Worm (Caenorhabditis elegans): ENCODE measurements around the gene odr-1.

Gene odr-1

DNA sequence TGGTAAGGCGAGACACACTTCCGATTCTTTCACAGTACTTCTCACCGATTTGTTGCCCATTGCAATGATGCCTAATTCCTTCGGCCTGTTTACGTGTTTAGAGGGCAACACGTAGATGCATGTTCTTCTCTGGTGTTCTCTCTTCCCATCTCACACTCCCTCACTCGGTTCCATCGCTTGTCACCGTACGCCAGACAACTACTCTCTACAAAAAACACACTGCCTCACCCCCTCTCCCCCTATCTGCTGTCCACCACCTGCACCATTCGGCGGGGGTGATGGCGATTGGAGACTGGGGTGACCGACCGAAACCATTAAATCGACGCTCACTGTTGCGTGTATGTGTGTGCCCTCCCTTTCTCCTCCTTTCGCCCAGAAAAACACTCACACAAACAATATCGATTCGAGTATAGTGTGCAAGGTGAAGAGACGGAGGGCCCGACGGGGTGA lies 33.1 kb upstream of the odr-1 start:
- TF ChIP-seq rnt-1 (tag; optimal IDR thresholded peaks at IDR 0.05) = peak; percentile 57
- TF ChIP-seq madf-2 (tag; optimal IDR thresholded peaks at IDR 0.05) = peak; percentile 34
- TF ChIP-seq ceh-14 (tag; optimal IDR thresholded peaks at IDR 0.05) = peak; percentile 2
- peak; percentile 46 for TF ChIP-seq hlh-30 (tag; optimal IDR thresholded peaks at IDR 0.05; ENCODE audit: insufficient read depth)
- TF ChIP-seq ceh-34 (tag; optimal IDR thresholded peaks at IDR 0.05) = peak; percentile 43
- TF ChIP-seq ceh-6 (GFP tag; optimal IDR thresholded peaks at IDR 0.05) = peak; percentile 44
- TF ChIP-seq elt-2 (tag; optimal IDR thresholded peaks at IDR 0.05) = peak; percentile 20
- peak; percentile 70 for TF ChIP-seq nfya-1 (tag; optimal IDR thresholded peaks at IDR 0.05)
- TF ChIP-seq Y22D7AL.16 (tag; optimal IDR thresholded peaks at IDR 0.05) = no peak
- no peak for TF ChIP-seq pha-2 (tag; optimal IDR thresholded peaks at IDR 0.05)
- peak; percentile 37 for TF ChIP-seq ceh-2 (tag; optimal IDR thresholded peaks at IDR 0.05)
- peak; percentile 73 for TF ChIP-seq ceh-31 (tag; optimal IDR thresholded peaks at IDR 0.05)
- TF ChIP-seq zip-5 (tag; optimal IDR thresholded peaks at IDR 0.05) = no peak
- TF ChIP-seq hlh-13 (GFP tag; optimal IDR thresholded peaks at IDR 0.05) = no peak
- peak; percentile 70 for TF ChIP-seq hlh-6 (tag; optimal IDR thresholded peaks at IDR 0.05)
- no peak for TF ChIP-seq pqm-1 (tag; optimal IDR thresholded peaks at IDR 0.05)
- TF ChIP-seq F13H6.1 (tag; optimal IDR thresholded peaks at IDR 0.05) = peak; percentile 23
- TF ChIP-seq sox-4 (tag; optimal IDR thresholded peaks at IDR 0.05) = peak; percentile 25
- peak; percentile 25 for TF ChIP-seq nhr-232 (tag; optimal IDR thresholded peaks at IDR 0.05)
- peak; percentile 55 for TF ChIP-seq ceh-48 (tag; optimal IDR thresholded peaks at IDR 0.05)
- peak; percentile 47 for TF ChIP-seq hlh-8 (tag; optimal IDR thresholded peaks at IDR 0.05)
- TF ChIP-seq K09A11.1 (tag; optimal IDR thresholded peaks at IDR 0.05; ENCODE audit: insufficient read depth) = no peak
- TF ChIP-seq T23F11.4 (GFP tag; optimal IDR thresholded peaks at IDR 0.05) = peak; percentile 54
- TF ChIP-seq sox-2 (GFP tag; IDR thresholded peaks at IDR 0.05) = no peak; the same call in 1 of the 2 replicates
- no peak for TF ChIP-seq syd-9 (tag; optimal IDR thresholded peaks at IDR 0.05)
- TF ChIP-seq C08G9.2 (tag; optimal IDR thresholded peaks at IDR 0.05) = peak; percentile 27
- peak; percentile 52 for TF ChIP-seq ceh-22 (tag; optimal IDR thresholded peaks at IDR 0.05)
- TF ChIP-seq ceh-45 (GFP tag; IDR thresholded peaks at IDR 0.05) = no peak
- TF ChIP-seq ceh-30 (tag; optimal IDR thresholded peaks at IDR 0.05) = no peak
- no peak for TF ChIP-seq hlh-15 (tag; optimal IDR thresholded peaks at IDR 0.05)
- peak; percentile 52 for TF ChIP-seq pros-1 (tag; optimal IDR thresholded peaks at IDR 0.05)
- peak; percentile 86 for TF ChIP-seq tbx-2 (tag; optimal IDR thresholded peaks at IDR 0.05)
- TF ChIP-seq ztf-16 (tag; optimal IDR thresholded peaks at IDR 0.05) = no peak
- TF ChIP-seq ref-2 (tag; optimal IDR thresholded peaks at IDR 0.05) = peak; percentile 90
- TF ChIP-seq sdc-2 (tag; optimal IDR thresholded peaks at IDR 0.05) = peak; percentile 82
- peak; percentile 16 for TF ChIP-seq eyg-1 (tag; optimal IDR thresholded peaks at IDR 0.05)
- TF ChIP-seq pat-9 (tag; optimal IDR thresholded peaks at IDR 0.05) = no peak
- no peak for TF ChIP-seq pax-1 (tag; optimal IDR thresholded peaks at IDR 0.05)
- peak; percentile 61 for TF ChIP-seq ceh-18 (tag; optimal IDR thresholded peaks at IDR 0.05)
- no peak for TF ChIP-seq unc-3 (GFP tag; conservative IDR thresholded peaks at IDR 0.05)
- no peak for TF ChIP-seq unc-3 (tag; optimal IDR thresholded peaks at IDR 0.05)

DNA sequence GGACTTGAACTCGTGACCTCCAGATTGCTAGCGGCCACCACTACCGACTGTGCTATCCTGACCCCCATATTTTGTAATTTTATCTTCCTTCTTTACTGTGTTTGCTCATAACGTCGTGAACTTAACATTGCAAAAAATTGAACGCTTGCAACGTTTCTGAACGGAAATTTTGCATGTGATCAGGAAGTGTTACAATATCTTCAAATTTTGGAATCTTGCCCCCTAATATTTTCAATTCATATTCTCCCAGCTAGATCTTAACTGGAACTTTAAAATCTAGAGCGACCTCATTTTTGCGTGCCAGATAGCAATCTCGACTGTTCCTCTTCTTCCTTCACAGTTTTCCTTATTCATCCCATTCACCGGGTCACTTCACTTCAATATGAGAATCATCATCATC lies 31.0 kb upstream of the odr-1 start, which contains the start of gene F54B11.10:
F54B11.10 (plus strand) TSS at position 301 of the 400 bp plus-strand sequence.
- TF ChIP-seq fkh-6 (tag; optimal IDR thresholded peaks at IDR 0.05) = no peak

DNA sequence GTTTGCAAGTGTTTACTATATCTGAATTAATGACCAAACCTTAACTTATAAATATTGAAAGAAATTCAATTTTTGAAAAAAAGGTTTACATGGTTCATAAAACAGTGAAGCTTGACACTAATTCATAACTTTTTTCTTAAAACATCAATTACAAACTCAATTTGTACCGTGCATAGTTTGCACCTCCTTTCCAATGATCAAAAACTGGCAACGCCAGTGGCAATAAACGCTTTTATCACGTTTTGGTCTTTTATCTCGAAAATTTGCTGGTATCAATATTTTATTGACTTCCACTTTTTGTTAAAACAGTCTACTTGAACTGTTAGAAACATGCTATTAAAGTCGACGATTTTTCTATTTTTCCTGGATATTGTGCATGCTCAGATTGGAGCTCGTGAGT lies 27.7 kb upstream of the odr-1 start, which contains the start of gene F54B11.11:
F54B11.11 (plus strand) TSS at position 301 of the 400 bp plus-strand sequence.
- TF ChIP-seq elt-2 (tag; optimal IDR thresholded peaks at IDR 0.05) = no peak
- no peak for TF ChIP-seq eyg-1 (tag; optimal IDR thresholded peaks at IDR 0.05)
- no peak for TF ChIP-seq ceh-24 (tag; optimal IDR thresholded peaks at IDR 0.05)
- no peak for TF ChIP-seq C08G9.2 (tag; optimal IDR thresholded peaks at IDR 0.05)
- no peak for TF ChIP-seq ceh-19 (GFP tag; optimal IDR thresholded peaks at IDR 0.05)
- no peak for TF ChIP-seq gmeb-2 (tag; optimal IDR thresholded peaks at IDR 0.05)
- TF ChIP-seq ets-4 (tag; optimal IDR thresholded peaks at IDR 0.05) = no peak
- TF ChIP-seq hlh-8 (tag; optimal IDR thresholded peaks at IDR 0.05) = no peak
- no peak for TF ChIP-seq syd-9 (tag; optimal IDR thresholded peaks at IDR 0.05)
- TF ChIP-seq tbx-7 (tag; optimal IDR thresholded peaks at IDR 0.05) = no peak
- no peak for TF ChIP-seq lim-6 (tag; optimal IDR thresholded peaks at IDR 0.05)
- no peak for TF ChIP-seq madf-2 (tag; optimal IDR thresholded peaks at IDR 0.05)
- no peak for TF ChIP-seq pha-2 (tag; optimal IDR thresholded peaks at IDR 0.05)

Measured in whole organism, late embryonic.